Fruit fly (Drosophila melanogaster): ENCODE measurements around the gene CG7872.

- TF ChIP-seq Opbp (GFP tag; IDR thresholded peaks at IDR 0.05; ENCODE audit: partially characterized antibody) (no peak), mam (GFP tag; optimal IDR thresholded peaks at IDR 0.05) (no peak), Med (GFP tag) (no peak), bbx (GFP tag; IDR thresholded peaks at IDR 0.05; ENCODE audit: partially characterized antibody) (no peak), CG3407 (GFP tag; optimal IDR thresholded peaks at IDR 0.05) (no peak)
Observed at dm6 chrX:15571939-15572338, 6.1 kb upstream of the CG7872 start, which contains the start of gene CG15643.

All from whole organism, embryonic.